Worm (Caenorhabditis elegans): ENCODE results near the gene Y41E3.22.
"Not testable (repeated sequence)": the region's sequence is repeated elsewhere in the genome, so short reads cannot be mapped to it uniquely, and the experiment has no call there.

- not testable (repeated sequence) for TF ChIP-seq egl-27 (tag; optimal IDR thresholded peaks at IDR 0.05); nhr-25 (tag; optimal IDR thresholded peaks at IDR 0.05; ENCODE audit: borderline replicate concordance, insufficient read depth); ces-1 (GFP tag; optimal IDR thresholded peaks at IDR 0.05); lsy-2 (tag; optimal IDR thresholded peaks at IDR 0.05)
Observed at ce11 chrIV:14938596-14938995, 11.9 kb upstream of the Y41E3.22 start, which contains the start of gene Y57G11C.30.

All from whole organism, L4 larva.